Fruit fly (Drosophila melanogaster) whole organism, embryonic: Measurements from ENCODE around the gene CG18563.

Experiments
- ATbp ChIP-seq: fragments of 200-800 bp; sonication (Bioruptor generic); optimal IDR thresholded peaks from 2 replicates; lab custom pipeline; 2017; ENCODE audit warnings: missing biosample characterization, mild to moderate bottlenecking, missing genetic modification characterization, missing genetic modification reagents
- Adf1 ChIP-seq: fragments of 200-800 bp; sonication (Bioruptor generic); IDR thresholded peaks from 2 replicates; pipeline ENCODE4 v1.3.6; 2022; ENCODE audit warnings: missing biosample characterization, missing genetic modification characterization
- Atf6 ChIP-seq: fragments of 200-800 bp; sonication (Bioruptor generic); IDR thresholded peaks from 2 replicates; pipeline ENCODE4 v1.3.6; 2022; ENCODE audit warnings: missing biosample characterization, missing genetic modification characterization
- Bgb ChIP-seq: fragments of 200-800 bp; sonication (Bioruptor generic); IDR thresholded peaks from 2 replicates; pipeline ENCODE4 v1.3.6; 2022; ENCODE audit warnings: missing biosample characterization, missing genetic modification characterization; ENCODE audit not compliant: partially characterized antibody
- BtbVII ChIP-seq: fragments of 200-800 bp; sonication (Bioruptor generic); optimal IDR thresholded peaks from 3 replicates; lab custom pipeline; 2017; ENCODE audit warnings: missing biosample characterization, mild to moderate bottlenecking, missing genetic modification characterization
- C15 ChIP-seq: fragments of 200-800 bp; sonication (Bioruptor generic); IDR thresholded peaks from 3 replicates; pipeline ENCODE4 v1.3.6; 2022; ENCODE audit warnings: missing biosample characterization, missing genetic modification characterization
- CG10462 ChIP-seq: fragments of 200-800 bp; sonication (Bioruptor generic); optimal IDR thresholded peaks from 2 replicates; lab custom pipeline; 2016; ENCODE audit warnings: missing biosample characterization, missing genetic modification characterization
- CG12769 ChIP-seq: fragments of 200-800 bp; sonication (Bioruptor generic); optimal IDR thresholded peaks from 2 replicates; lab custom pipeline; 2019; ENCODE audit warnings: missing biosample characterization, mild to moderate bottlenecking, missing genetic modification characterization, moderate library complexity
- CG13296 ChIP-seq: fragments of 200-800 bp; sonication (Bioruptor generic); optimal IDR thresholded peaks from 3 replicates; lab custom pipeline; 2018; ENCODE audit warnings: missing biosample characterization, mild to moderate bottlenecking, missing genetic modification characterization
- CG14441 ChIP-seq: fragments of 200-800 bp; sonication (Bioruptor generic); IDR thresholded peaks from 2 replicates; pipeline ENCODE4 v1.3.6; 2022; ENCODE audit warnings: missing biosample characterization, missing genetic modification characterization
- CG15514 ChIP-seq: fragments of 200-800 bp; sonication (Bioruptor generic); optimal IDR thresholded peaks from 3 replicates; lab custom pipeline; 2017; ENCODE audit warnings: missing biosample characterization, missing genetic modification characterization, mild to moderate bottlenecking, moderate library complexity, missing genetic modification reagents
- CG17568 ChIP-seq: fragments of 200-800 bp; sonication (Bioruptor generic); optimal IDR thresholded peaks from 2 replicates; lab custom pipeline; 2018; ENCODE audit warnings: missing biosample characterization, mild to moderate bottlenecking, missing genetic modification characterization, moderate library complexity
- CG1832 ChIP-seq: fragments of 200-800 bp; sonication (Bioruptor generic); optimal IDR thresholded peaks from 2 replicates; lab custom pipeline; 2017; ENCODE audit warnings: missing biosample characterization, mild to moderate bottlenecking, missing genetic modification characterization, inconsistent platforms
- CG3281 ChIP-seq: fragments of 200-800 bp; sonication (Bioruptor generic); optimal IDR thresholded peaks from 3 replicates; lab custom pipeline; 2017; ENCODE audit warnings: missing biosample characterization, mild to moderate bottlenecking, missing genetic modification characterization
- CG34376 ChIP-seq: fragments of 200-800 bp; sonication (Bioruptor generic); optimal IDR thresholded peaks from 2 replicates; lab custom pipeline; 2018; ENCODE audit warnings: missing biosample characterization, mild to moderate bottlenecking, missing genetic modification characterization
- CG34422 ChIP-seq: fragments of 200-800 bp; sonication (Bioruptor generic); IDR thresholded peaks from 3 replicates; pipeline ENCODE4 v1.3.6; 2022; ENCODE audit warnings: missing biosample characterization, missing genetic modification characterization
- CG6175 ChIP-seq: fragments of 200-800 bp; sonication (Bioruptor generic); IDR thresholded peaks from 3 replicates; pipeline ENCODE4 v1.3.6; 2022; ENCODE audit warnings: missing biosample characterization, missing genetic modification characterization
- CG8290 ChIP-seq, 3 experiments: fragments of 200-800 bp; sonication (Bioruptor generic); optimal IDR thresholded peaks; 2 replicates each; lab custom pipeline; 2016 to 2019; ENCODE audit warnings: missing biosample characterization in 3 of 3, missing genetic modification characterization in 3 of 3, mild to moderate bottlenecking in 2 of 3, moderate library complexity in 1 of 3
- D19A ChIP-seq: fragments of 200-800 bp; optimal IDR thresholded peaks from 3 replicates; lab custom pipeline; 2019; ENCODE audit warnings: missing biosample characterization, mild to moderate bottlenecking, missing genetic modification characterization, moderate library complexity
- Ets65A ChIP-seq: fragments of 200-800 bp; sonication (Bioruptor generic); peaks from one replicate; lab custom pipeline; 2016; ENCODE audit warnings: missing biosample characterization, missing genetic modification characterization
- Fer1 ChIP-seq: fragments of 200-800 bp; sonication (Bioruptor generic); optimal IDR thresholded peaks from 2 replicates; lab custom pipeline; 2017; ENCODE audit warnings: missing biosample characterization, mild to moderate bottlenecking, missing genetic modification characterization
- Hmr ChIP-seq: fragments of 200-800 bp; sonication (Bioruptor generic); optimal IDR thresholded peaks from 3 replicates; lab custom pipeline; 2017; ENCODE audit warnings: mild to moderate bottlenecking, missing biosample characterization, missing genetic modification reagents, missing genetic modification characterization
- MBD-R2 ChIP-seq: fragments of 200-800 bp; sonication (Bioruptor generic); IDR thresholded peaks from 2 replicates; pipeline ENCODE4 v1.3.6; 2022; ENCODE audit warnings: missing biosample characterization, missing genetic modification characterization
- Med ChIP-seq: fragments of 200-800 bp; sonication (Bioruptor generic); peaks from one replicate; lab custom pipeline; 2016; ENCODE audit warnings: missing biosample characterization, missing genetic modification characterization, mild to moderate bottlenecking, inconsistent platforms, moderate library complexity
- NFAT ChIP-seq: fragments of 200-800 bp; sonication (Bioruptor generic); IDR thresholded peaks from 2 replicates; pipeline ENCODE4 v1.3.6; 2022; ENCODE audit warnings: missing biosample characterization, missing genetic modification characterization
- NfI ChIP-seq: fragments of 200-800 bp; sonication (Bioruptor generic); optimal IDR thresholded peaks from 3 replicates; lab custom pipeline; 2018; ENCODE audit warnings: missing biosample characterization, mild to moderate bottlenecking, missing genetic modification characterization, moderate library complexity
- PHDP ChIP-seq: fragments of 200-800 bp; sonication (Bioruptor generic); optimal IDR thresholded peaks from 3 replicates; lab custom pipeline; 2018; ENCODE audit warnings: missing biosample characterization, mild to moderate bottlenecking, missing genetic modification characterization, moderate library complexity
- Side ChIP-seq: fragments of 200-800 bp; sonication (Bioruptor generic); optimal IDR thresholded peaks from 2 replicates; lab custom pipeline; 2016; ENCODE audit warnings: missing biosample characterization, missing genetic modification characterization
- TFAM ChIP-seq: fragments of 200-800 bp; sonication (Bioruptor generic); optimal IDR thresholded peaks from 2 replicates; lab custom pipeline; 2017; ENCODE audit warnings: missing biosample characterization, missing genetic modification characterization, inconsistent platforms
- bab2 ChIP-seq: fragments of 200-800 bp; sonication (Bioruptor generic); optimal IDR thresholded peaks from 2 replicates; lab custom pipeline; 2016; ENCODE audit warnings: missing biosample characterization, missing genetic modification characterization
- bcd ChIP-seq: fragments of 200-800 bp; sonication (Bioruptor generic); optimal IDR thresholded peaks from 2 replicates; lab custom pipeline; 2017; ENCODE audit warnings: missing biosample characterization, mild to moderate bottlenecking, missing genetic modification characterization
- caup ChIP-seq: fragments of 200-800 bp; sonication (Bioruptor generic); optimal IDR thresholded peaks from 3 replicates; lab custom pipeline; 2017; ENCODE audit warnings: missing biosample characterization, mild to moderate bottlenecking, missing genetic modification characterization, moderate library complexity; ENCODE audit not compliant: severe bottlenecking
- chinmo ChIP-seq: fragments of 200-800 bp; sonication (Bioruptor generic); IDR thresholded peaks from 4 replicates; pipeline ENCODE4 v1.3.6; 2022; ENCODE audit warnings: missing biosample characterization, missing genetic modification characterization; ENCODE audit not compliant: partially characterized antibody
- ci ChIP-seq: fragments of 200-800 bp; sonication (Bioruptor generic); IDR thresholded peaks from 3 replicates; pipeline ENCODE4 v1.3.6; 2022; ENCODE audit warnings: missing biosample characterization, missing genetic modification characterization
- crol ChIP-seq: fragments of 200-800 bp; sonication (Bioruptor generic); IDR thresholded peaks from 2 replicates; pipeline ENCODE4 v1.3.6; 2022; ENCODE audit warnings: missing biosample characterization, missing genetic modification characterization
- danr ChIP-seq: fragments of 200-800 bp; sonication (Bioruptor generic); IDR thresholded peaks from 2 replicates; pipeline ENCODE4 v1.3.6; 2022; ENCODE audit warnings: missing biosample characterization, missing genetic modification characterization
- exex ChIP-seq: fragments of 200-800 bp; sonication (Bioruptor generic); optimal IDR thresholded peaks from 4 replicates; lab custom pipeline; 2018; ENCODE audit warnings: missing biosample characterization, mild to moderate bottlenecking, missing genetic modification characterization, moderate library complexity
- lab ChIP-seq: fragments of 200-800 bp; sonication (Bioruptor generic); optimal IDR thresholded peaks from 3 replicates; lab custom pipeline; 2017; ENCODE audit warnings: missing biosample characterization, missing genetic modification characterization, mild to moderate bottlenecking, moderate library complexity, missing genetic modification reagents
- pzg ChIP-seq: fragments of 200-800 bp; sonication (Bioruptor generic); optimal IDR thresholded peaks from 3 replicates; lab custom pipeline; 2018; ENCODE audit warnings: missing biosample characterization, mild to moderate bottlenecking, missing genetic modification characterization, moderate library complexity
- ranshi ChIP-seq: fragments of 200-800 bp; sonication (Bioruptor generic); IDR thresholded peaks from 2 replicates; pipeline ENCODE4 v1.3.6; 2022; ENCODE audit warnings: missing biosample characterization, missing genetic modification characterization
- repo ChIP-seq: fragments of 200-800 bp; sonication (Bioruptor generic); optimal IDR thresholded peaks from 2 replicates; lab custom pipeline; 2016; ENCODE audit warnings: missing biosample characterization, missing genetic modification characterization
- row ChIP-seq: fragments of 200-800 bp; sonication (Bioruptor generic); IDR thresholded peaks from 3 replicates; pipeline ENCODE4 v1.3.6; 2022; ENCODE audit warnings: missing biosample characterization, missing genetic modification characterization
- sim ChIP-seq: fragments of 200-800 bp; sonication (Bioruptor generic); IDR thresholded peaks from 2 replicates; pipeline ENCODE4 v1.3.6; 2022; ENCODE audit warnings: missing biosample characterization, missing genetic modification characterization
- sqz ChIP-seq: fragments of 200-800 bp; sonication (Bioruptor generic); optimal IDR thresholded peaks from 3 replicates; lab custom pipeline; 2018; ENCODE audit warnings: missing biosample characterization, mild to moderate bottlenecking, missing genetic modification characterization
- sug ChIP-seq: fragments of 200-800 bp; optimal IDR thresholded peaks from 2 replicates; lab custom pipeline; 2019; ENCODE audit warnings: missing biosample characterization, mild to moderate bottlenecking, missing genetic modification characterization, moderate library complexity
- tap ChIP-seq: fragments of 200-800 bp; optimal IDR thresholded peaks from 3 replicates; lab custom pipeline; 2019; ENCODE audit warnings: missing biosample characterization, mild to moderate bottlenecking, missing genetic modification characterization, moderate library complexity
- unpg ChIP-seq: fragments of 200-800 bp; sonication (Bioruptor generic); optimal IDR thresholded peaks from 3 replicates; lab custom pipeline; 2018; ENCODE audit warnings: missing biosample characterization, mild to moderate bottlenecking, missing genetic modification characterization, moderate library complexity
- z ChIP-seq: fragments of 200-800 bp; sonication (Bioruptor generic); IDR thresholded peaks from 3 replicates; pipeline ENCODE4 v1.3.6; 2022; ENCODE audit warnings: missing biosample characterization, missing genetic modification characterization

Gene CG18563

DNA sequence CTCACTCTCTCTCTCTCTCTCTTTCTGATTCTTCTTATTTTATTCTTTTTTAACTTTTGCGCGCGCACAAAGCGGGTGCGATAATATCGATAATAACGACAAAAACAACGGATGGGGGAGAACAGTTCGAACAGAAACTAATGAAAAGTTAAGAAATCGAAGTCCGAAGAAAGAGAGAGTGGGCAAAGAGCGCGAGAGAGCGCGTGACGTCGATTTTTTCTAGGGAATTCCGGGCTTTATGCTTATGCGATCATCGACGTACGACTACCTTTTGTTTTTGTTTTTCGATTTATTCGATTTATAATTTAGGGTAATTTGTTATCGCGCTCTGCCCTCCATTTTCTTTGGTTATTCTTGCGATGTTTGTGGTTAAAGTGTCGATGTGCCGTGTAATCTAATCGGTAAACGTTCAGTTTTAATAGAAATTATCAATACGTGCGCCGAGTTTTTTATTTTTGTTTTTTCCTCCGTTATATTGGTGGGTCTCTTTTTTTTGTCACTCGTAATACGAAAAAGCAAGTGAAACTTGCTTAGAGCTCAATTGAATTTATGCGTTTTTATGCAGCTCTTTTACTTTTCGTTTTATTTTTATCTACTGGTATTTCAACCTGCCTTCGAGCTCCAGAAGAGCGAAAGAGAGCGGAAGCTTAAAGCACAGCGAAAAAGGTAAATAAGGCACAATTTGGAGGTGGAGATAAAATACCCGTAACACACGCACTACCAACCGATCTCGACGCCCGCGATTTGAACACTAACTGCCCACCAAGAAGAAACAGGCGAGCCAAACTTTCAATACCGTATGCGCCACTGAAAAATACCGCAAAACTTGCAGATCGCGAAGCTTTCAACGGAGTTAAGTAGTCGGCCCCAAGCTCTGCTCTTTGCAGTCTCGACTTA is 8.0 kb downstream of the CG18563 start, which contains the start of gene dl (continued):
- TF ChIP-seq Bgb (GFP tag; lab: Robert Waterston, UW) (peak; percentile 36; the same call in 1 of the 2 replicates), bab2 (GFP tag; lab: Kevin White, UChicago) (no peak), CG6175 (GFP tag; lab: Robert Waterston, UW) (0 out of 3 replicates have a peak, but pooled peaks have one; percentile 53), sqz (GFP tag; lab: Kevin White, UChicago) (peak; percentile 10), CG34422 (GFP tag; lab: Robert Waterston, UW) (peak; percentile 18; the same call in 1 of the 3 replicates), CG15514 (peak; percentile 14), CG12769 (peak; percentile 61), CG10462 (GFP tag; lab: Kevin White, UChicago) (no peak), bcd (no peak), exex (tag; lab: Kevin White, UChicago) (peak; percentile 95), C15 (GFP tag; lab: Robert Waterston, UW) (no peak), Med (GFP tag; lab: Kevin White, UChicago) (peak; percentile 85), pzg (peak; percentile 3), row (peak; percentile 55; the same call in 2 of the 3 replicates), repo (GFP tag; lab: Kevin White, UChicago) (peak; percentile 5), Atf6 (0 out of 2 replicates have a peak, but pooled peaks have one; percentile 22), tap (tag; lab: Kevin White, UChicago) (no peak), D19A (tag; lab: Kevin White, UChicago) (peak; percentile 10), CG1832 (GFP tag; lab: Kevin White, UChicago) (no peak), MBD-R2 (GFP tag; lab: Robert Waterston, UW) (no peak), TFAM (no peak), sim (GFP tag; lab: Robert Waterston, UW) (no peak), ranshi (GFP tag; lab: Robert Waterston, UW) (no peak), CG17568 (peak; percentile 5)

DNA sequence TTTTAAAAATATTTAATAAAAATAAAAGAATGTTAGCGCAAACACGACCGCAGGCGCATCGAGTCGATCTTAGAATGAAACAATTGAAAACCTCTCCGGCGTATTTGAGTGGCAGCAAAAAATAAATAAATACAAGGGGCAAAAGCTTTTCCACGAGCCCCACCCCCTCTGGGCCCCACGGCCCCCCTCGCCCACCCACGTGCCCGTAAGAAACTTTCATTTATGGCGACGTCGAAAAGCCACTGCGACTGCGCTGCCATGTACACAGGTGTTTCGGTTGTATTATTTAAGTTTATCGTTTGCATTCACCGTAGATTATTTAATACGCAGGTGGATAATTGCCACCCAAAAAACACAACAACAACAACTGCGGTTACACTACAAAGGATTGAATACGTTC is 9.4 kb downstream of the CG18563 start:
- TF ChIP-seq caup (GFP tag; lab: Kevin White, UChicago) (peak; percentile 17), chinmo (GFP tag; lab: Robert Waterston, UW) (peak; percentile 84), lab (GFP tag; lab: Kevin White, UChicago) (peak; percentile 49), Adf1 (GFP tag; lab: Robert Waterston, UW) (peak; percentile 80), Ets65A (GFP tag; lab: Kevin White, UChicago) (no peak), z (GFP tag; lab: Robert Waterston, UW) (0 out of 3 replicates have a peak, but pooled peaks have one; percentile 45), ATbp (GFP tag; lab: Kevin White, UChicago) (peak; percentile 26), NfI (no peak), Side (no peak), crol (GFP tag; lab: Robert Waterston, UW) (peak; percentile 96), ci (GFP tag; lab: Robert Waterston, UW) (peak; percentile 67; the same call in 2 of the 3 replicates), Hmr (GFP tag; lab: Kevin White, UChicago) (peak; percentile 40), unpg (GFP tag; lab: Kevin White, UChicago) (no peak), CG34376 (GFP tag; lab: Kevin White, UChicago) (peak; percentile 31), CG8290 (GFP tag; optimal IDR thresholded peaks at IDR 0.05; lab: Kevin White, UChicago) (no peak), CG8290 (tag; optimal IDR thresholded peaks at IDR 0.05; lab: Kevin White, UChicago) (peak in 1 of 2 experiments; percentile 53), sug (tag; lab: Kevin White, UChicago) (peak; percentile 49), CG12769 (peak; percentile 23), NFAT (GFP tag; lab: Robert Waterston, UW) (0 out of 2 replicates have a peak, but pooled peaks have one; percentile 23), danr (GFP tag; lab: Robert Waterston, UW) (no peak), BtbVII (peak; percentile 57), CG3281 (peak; percentile 25), CG13296 (GFP tag; lab: Kevin White, UChicago) (peak; percentile 4), PHDP (tag; lab: Kevin White, UChicago) (peak; percentile 23), Fer1 (peak; percentile 26), CG14441 (GFP tag; lab: Robert Waterston, UW) (peak; percentile 27; the same call in 1 of the 2 replicates)
